Worm (Caenorhabditis elegans) whole organism, L4 larva: ENCODE results near the gene clec-171.

Experiments used
- lim-7 ChIP-seq: fragments of 200-800 bp; sonication (Bioruptor generic); IDR thresholded peaks from 2 replicates; pipeline ENCODE4 v1.3.6; 2022; ENCODE audit warnings: missing genetic modification characterization, missing compliant biosample characterization
- madf-5 ChIP-seq, 2 experiments: fragments of 200-800 bp; sonication (Bioruptor generic); IDR thresholded peaks; 2 replicates each; pipeline ENCODE4 v1.3.6; 2022; ENCODE audit warnings: missing compliant biosample characterization in 2 of 2, missing genetic modification characterization in 2 of 2
- nhr-28 ChIP-seq: fragments of 150-350 bp; optimal IDR thresholded peaks from 2 replicates; lab custom pipeline; 2014; ENCODE audit warnings: missing biosample characterization, missing genetic modification characterization
- spr-3 ChIP-seq: fragments of 200-800 bp; sonication (Bioruptor generic); optimal IDR thresholded peaks from 2 replicates; lab custom pipeline; 2018; ENCODE audit warnings: mild to moderate bottlenecking, missing genetic modification characterization, missing compliant biosample characterization
- unc-130 ChIP-seq: sonication (generic microtip); optimal IDR thresholded peaks from 2 replicates; lab custom pipeline; 2016; ENCODE audit warnings: missing genetic modification reagents, missing genetic modification characterization, missing compliant biosample characterization

- no peak for TF ChIP-seq nhr-28
- no peak for TF ChIP-seq unc-130 (GFP tag; lab: Kevin White, UChicago)
- TF ChIP-seq madf-5 (GFP tag; IDR thresholded peaks at IDR 0.05; lab: Robert Waterston, UW) = no peak
- no peak for TF ChIP-seq lim-7 (GFP tag; lab: Robert Waterston, UW)
- no peak for TF ChIP-seq spr-3
These were observed 23.2 kb downstream of the clec-171 start for ce11 chrIV:1403960-1404359.
